Fruit fly (Drosophila melanogaster) whole organism, prepupa: ENCODE data around the gene JMJD7.

Experiments
- Blimp-1 ChIP-seq: fragments of 200-800 bp; sonication (Bioruptor generic); optimal IDR thresholded peaks from 3 replicates; lab custom pipeline; 2017; ENCODE audit warnings: missing biosample characterization, missing genetic modification characterization, mild to moderate bottlenecking, moderate library complexity, missing genetic modification reagents
- CG10631 ChIP-seq: fragments of 200-800 bp; sonication (Bioruptor generic); optimal IDR thresholded peaks from 2 replicates; lab custom pipeline; 2016; ENCODE audit warnings: missing biosample characterization, missing genetic modification characterization
- CG10669 ChIP-seq: fragments of 200-800 bp; sonication (Bioruptor generic); optimal IDR thresholded peaks from 3 replicates; lab custom pipeline; 2018; ENCODE audit warnings: missing biosample characterization, mild to moderate bottlenecking, missing genetic modification characterization, moderate library complexity
- CG11294 ChIP-seq: fragments of 200-800 bp; sonication (Bioruptor generic); IDR thresholded peaks from 2 replicates; pipeline ENCODE4 v1.3.6; 2022; ENCODE audit warnings: missing biosample characterization, missing genetic modification characterization
- CG11762 ChIP-seq: fragments of 200-800 bp; sonication (Bioruptor generic); optimal IDR thresholded peaks from 3 replicates; lab custom pipeline; 2016; ENCODE audit warnings: missing biosample characterization, missing genetic modification characterization; ENCODE audit not compliant: insufficient read depth
- CG11902 ChIP-seq: fragments of 200-800 bp; sonication (Bioruptor generic); optimal IDR thresholded peaks from 3 replicates; lab custom pipeline; 2016; ENCODE audit warnings: missing biosample characterization, missing genetic modification characterization
- CG15336 ChIP-seq: fragments of 200-800 bp; sonication (Bioruptor generic); IDR thresholded peaks from 2 replicates; pipeline ENCODE4 v1.3.6; 2022; ENCODE audit warnings: missing biosample characterization, missing genetic modification characterization
- CG1621 ChIP-seq: fragments of 200-800 bp; sonication (Bioruptor generic); optimal IDR thresholded peaks from 3 replicates; lab custom pipeline; 2018; ENCODE audit warnings: missing biosample characterization, mild to moderate bottlenecking, missing genetic modification characterization
- CG16779 ChIP-seq: fragments of 200-800 bp; sonication (Bioruptor generic); optimal IDR thresholded peaks from 3 replicates; lab custom pipeline; 2017; ENCODE audit warnings: missing biosample characterization, mild to moderate bottlenecking, missing genetic modification characterization
- CG3032 ChIP-seq: fragments of 200-800 bp; optimal IDR thresholded peaks from 2 replicates; lab custom pipeline; 2019; ENCODE audit warnings: missing biosample characterization, mild to moderate bottlenecking, missing genetic modification characterization, moderate library complexity
- CG31627 ChIP-seq: fragments of 200-800 bp; sonication (Bioruptor generic); optimal IDR thresholded peaks from 3 replicates; lab custom pipeline; 2016; ENCODE audit warnings: missing biosample characterization, missing genetic modification characterization
- CG32006 ChIP-seq: fragments of 200-800 bp; sonication (Bioruptor generic); optimal IDR thresholded peaks from 3 replicates; lab custom pipeline; 2017; ENCODE audit warnings: missing biosample characterization, mild to moderate bottlenecking, missing genetic modification characterization
- CG34406 ChIP-seq: fragments of 200-800 bp; sonication (Bioruptor generic); optimal IDR thresholded peaks from 3 replicates; lab custom pipeline; 2016; ENCODE audit warnings: missing biosample characterization, missing genetic modification characterization
- CG4318 ChIP-seq: fragments of 200-800 bp; sonication (Bioruptor generic); optimal IDR thresholded peaks from 3 replicates; lab custom pipeline; 2017; ENCODE audit warnings: missing biosample characterization, mild to moderate bottlenecking, missing genetic modification characterization
- CG6163 ChIP-seq: fragments of 200-800 bp; sonication (Bioruptor generic); IDR thresholded peaks from 3 replicates; pipeline ENCODE4 v1.3.6; 2022; ENCODE audit warnings: missing biosample characterization, missing genetic modification characterization
- CG6792 ChIP-seq: fragments of 200-800 bp; sonication (Bioruptor generic); optimal IDR thresholded peaks from 3 replicates; lab custom pipeline; 2016; ENCODE audit warnings: missing biosample characterization, missing genetic modification characterization
- CG6808 ChIP-seq: fragments of 200-800 bp; sonication (Bioruptor generic); optimal IDR thresholded peaks from 3 replicates; lab custom pipeline; 2017; ENCODE audit warnings: missing biosample characterization, missing genetic modification characterization, mild to moderate bottlenecking, moderate library complexity, missing genetic modification reagents
- CG6854 ChIP-seq: fragments of 200-800 bp; sonication (Bioruptor generic); optimal IDR thresholded peaks from 2 replicates; lab custom pipeline; 2017; ENCODE audit warnings: missing biosample characterization, mild to moderate bottlenecking, missing genetic modification characterization
- CG7368 ChIP-seq: fragments of 200-800 bp; sonication (Bioruptor generic); optimal IDR thresholded peaks from 3 replicates; lab custom pipeline; 2016; ENCODE audit warnings: missing biosample characterization, missing genetic modification characterization
- CG8119 ChIP-seq: fragments of 200-800 bp; sonication (Bioruptor generic); IDR thresholded peaks from 3 replicates; pipeline ENCODE4 v1.3.6; 2022; ENCODE audit warnings: missing biosample characterization, missing genetic modification characterization
- CG8319 ChIP-seq: fragments of 200-800 bp; sonication (Bioruptor generic); optimal IDR thresholded peaks from 3 replicates; lab custom pipeline; 2016; ENCODE audit warnings: missing biosample characterization, missing genetic modification characterization
- CG8632 ChIP-seq: fragments of 200-800 bp; sonication (Bioruptor generic); optimal IDR thresholded peaks from 3 replicates; lab custom pipeline; 2016; ENCODE audit warnings: missing biosample characterization, missing genetic modification characterization
- CG9139 ChIP-seq: fragments of 200-800 bp; sonication (Bioruptor generic); optimal IDR thresholded peaks from 3 replicates; lab custom pipeline; 2017; ENCODE audit warnings: missing biosample characterization, mild to moderate bottlenecking, missing genetic modification characterization
- Eip75B ChIP-seq: fragments of 200-800 bp; sonication (Bioruptor generic); optimal IDR thresholded peaks from 3 replicates; lab custom pipeline; 2016; ENCODE audit warnings: missing biosample characterization, missing genetic modification characterization
- Eip78C ChIP-seq: fragments of 200-800 bp; sonication (Bioruptor generic); peaks from one replicate; lab custom pipeline; 2016; ENCODE audit warnings: missing biosample characterization, missing genetic modification characterization
- Eip93F ChIP-seq: fragments of 200-800 bp; sonication (Bioruptor generic); optimal IDR thresholded peaks from 2 replicates; lab custom pipeline; 2016; ENCODE audit warnings: missing biosample characterization, mild to moderate bottlenecking, missing genetic modification characterization
- Ets21C ChIP-seq: fragments of 200-800 bp; sonication (Bioruptor generic); optimal IDR thresholded peaks from 3 replicates; lab custom pipeline; 2016; ENCODE audit warnings: missing biosample characterization, missing genetic modification characterization
- Ets96B ChIP-seq: fragments of 200-800 bp; optimal IDR thresholded peaks from 2 replicates; lab custom pipeline; 2019; ENCODE audit warnings: missing biosample characterization, mild to moderate bottlenecking, missing genetic modification characterization, moderate library complexity
- Gug ChIP-seq: fragments of 200-800 bp; sonication (Bioruptor generic); IDR thresholded peaks from 2 replicates; pipeline ENCODE4 v1.3.6; 2022; ENCODE audit warnings: missing biosample characterization, missing genetic modification characterization
- Hr38 ChIP-seq: sonication (Bioruptor generic); optimal IDR thresholded peaks from 2 replicates; lab custom pipeline; 2016; ENCODE audit warnings: missing biosample characterization, missing genetic modification characterization
- Hr39 ChIP-seq: fragments of 200-800 bp; sonication (Bioruptor generic); optimal IDR thresholded peaks from 2 replicates; lab custom pipeline; 2016; ENCODE audit warnings: missing biosample characterization, missing genetic modification characterization
- Hr4 ChIP-seq: fragments of 200-800 bp; sonication (Bioruptor generic); optimal IDR thresholded peaks from 3 replicates; lab custom pipeline; 2016; ENCODE audit warnings: missing biosample characterization, missing genetic modification characterization
- Lpt ChIP-seq: fragments of 200-800 bp; sonication (Bioruptor generic); optimal IDR thresholded peaks from 3 replicates; lab custom pipeline; 2016; ENCODE audit warnings: missing biosample characterization, missing genetic modification characterization
- Met ChIP-seq: fragments of 200-800 bp; sonication (Bioruptor generic); optimal IDR thresholded peaks from 3 replicates; lab custom pipeline; 2016; ENCODE audit warnings: missing biosample characterization, missing genetic modification characterization
- OdsH ChIP-seq: fragments of 200-800 bp; sonication (Bioruptor generic); optimal IDR thresholded peaks from 3 replicates; lab custom pipeline; 2016; ENCODE audit warnings: missing biosample characterization, missing genetic modification characterization
- Sox102F ChIP-seq: fragments of 200-800 bp; sonication (Bioruptor generic); optimal IDR thresholded peaks from 2 replicates; lab custom pipeline; 2016; ENCODE audit warnings: missing biosample characterization, mild to moderate bottlenecking, missing genetic modification characterization
- Sox14 ChIP-seq: fragments of 200-800 bp; sonication (Bioruptor generic); optimal IDR thresholded peaks from 3 replicates; lab custom pipeline; 2016; ENCODE audit warnings: missing biosample characterization, missing genetic modification characterization
- achi ChIP-seq: fragments of 200-800 bp; sonication (Bioruptor generic); optimal IDR thresholded peaks from 3 replicates; lab custom pipeline; 2016; ENCODE audit warnings: missing biosample characterization, missing genetic modification characterization
- acj6 ChIP-seq: fragments of 200-800 bp; sonication (Bioruptor generic); optimal IDR thresholded peaks from 3 replicates; lab custom pipeline; 2016; ENCODE audit warnings: missing biosample characterization, missing genetic modification characterization
- cyc ChIP-seq: fragments of 200-800 bp; sonication (Bioruptor generic); optimal IDR thresholded peaks from 3 replicates; lab custom pipeline; 2016; ENCODE audit warnings: missing biosample characterization, missing genetic modification characterization
- dac ChIP-seq: fragments of 200-800 bp; sonication (Bioruptor generic); optimal IDR thresholded peaks from 2 replicates; lab custom pipeline; 2017; ENCODE audit warnings: missing biosample characterization, mild to moderate bottlenecking, missing genetic modification characterization
- eg ChIP-seq: fragments of 200-800 bp; sonication (Bioruptor generic); IDR thresholded peaks from 3 replicates; pipeline ENCODE4 v1.3.6; 2022; ENCODE audit warnings: missing biosample characterization, missing genetic modification characterization
- esn ChIP-seq: fragments of 200-800 bp; sonication (Bioruptor generic); optimal IDR thresholded peaks from 2 replicates; lab custom pipeline; 2016; ENCODE audit warnings: missing biosample characterization, mild to moderate bottlenecking, missing genetic modification characterization, moderate library complexity
- fd59A ChIP-seq: fragments of 200-800 bp; sonication (Bioruptor generic); optimal IDR thresholded peaks from 2 replicates; lab custom pipeline; 2017; ENCODE audit warnings: missing biosample characterization, mild to moderate bottlenecking, missing genetic modification characterization, missing genetic modification reagents
- fd85E ChIP-seq: fragments of 200-800 bp; sonication (Bioruptor generic); optimal IDR thresholded peaks from 3 replicates; lab custom pipeline; 2016; ENCODE audit warnings: missing biosample characterization, missing genetic modification characterization
- lz ChIP-seq: fragments of 200-800 bp; sonication (Bioruptor generic); optimal IDR thresholded peaks from 3 replicates; lab custom pipeline; 2016; ENCODE audit warnings: missing biosample characterization, missing genetic modification characterization
- net ChIP-seq: fragments of 200-800 bp; sonication (Bioruptor generic); optimal IDR thresholded peaks from 3 replicates; lab custom pipeline; 2016; ENCODE audit warnings: missing biosample characterization, missing genetic modification characterization
- pdm3 ChIP-seq: fragments of 200-800 bp; sonication (Bioruptor generic); optimal IDR thresholded peaks from 3 replicates; lab custom pipeline; 2016; ENCODE audit warnings: missing biosample characterization, missing genetic modification characterization
- salr ChIP-seq, 2 experiments: fragments of 200-800 bp; sonication (Bioruptor generic); optimal IDR thresholded peaks; 3 replicates each; lab custom pipeline; 2016 to 2018; ENCODE audit warnings: missing biosample characterization in 2 of 2, missing genetic modification characterization in 2 of 2, mild to moderate bottlenecking in 1 of 2
- spab ChIP-seq: fragments of 200-800 bp; sonication (Bioruptor generic); optimal IDR thresholded peaks from 2 replicates; lab custom pipeline; 2017; ENCODE audit warnings: missing biosample characterization, mild to moderate bottlenecking, missing genetic modification characterization, missing genetic modification reagents
- vri ChIP-seq: fragments of 200-800 bp; sonication (Bioruptor generic); optimal IDR thresholded peaks from 3 replicates; lab custom pipeline; 2016; ENCODE audit warnings: missing biosample characterization, mild to moderate bottlenecking, missing genetic modification characterization

The JMJD7 gene

DNA sequence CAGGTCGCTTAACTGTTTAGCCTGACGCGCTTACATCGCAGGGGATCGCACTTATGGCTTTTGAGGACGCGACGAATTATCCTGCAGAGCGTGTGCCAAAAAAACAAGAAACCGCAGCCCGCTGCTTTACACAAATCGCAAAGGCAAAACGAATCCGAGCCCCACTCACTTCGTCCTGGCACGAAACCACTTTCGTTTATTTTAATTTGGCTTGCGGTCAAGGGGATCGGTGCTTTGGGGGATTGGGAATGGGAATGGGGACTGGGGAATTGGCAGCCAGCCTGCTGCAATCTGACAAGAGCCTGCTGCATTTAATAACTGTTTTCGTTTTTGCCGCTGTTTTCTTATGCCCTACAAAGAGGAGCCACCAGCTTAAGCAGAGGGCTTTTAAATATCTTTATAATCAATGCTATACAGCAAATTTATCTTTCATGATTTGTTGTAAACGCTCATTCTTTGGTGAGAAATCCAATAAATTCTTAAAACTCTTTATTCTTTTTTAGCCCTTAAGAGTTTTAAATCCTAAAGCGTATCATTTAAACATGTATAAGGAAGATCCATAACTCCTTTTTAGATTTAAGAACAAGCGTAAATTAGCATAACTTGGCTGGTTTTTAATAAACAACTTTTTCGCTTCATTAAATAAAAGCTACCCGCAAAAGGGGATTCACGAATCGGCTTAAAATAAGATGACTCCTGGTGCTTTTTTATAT lies 40.1 kb downstream of the JMJD7 start:
- TF ChIP-seq CG6808 (GFP tag; lab: Kevin White, UChicago) (peak; percentile 39), CG3032 (tag; lab: Kevin White, UChicago) (peak; percentile 43), CG6792 (GFP tag; lab: Kevin White, UChicago) (peak; percentile 36), CG11762 (GFP tag; lab: Kevin White, UChicago) (no peak), Met (GFP tag; lab: Kevin White, UChicago) (peak; percentile 62), CG4318 (GFP tag; lab: Kevin White, UChicago) (no peak), CG8119 (no peak), Hr38 (GFP tag; lab: Kevin White, UChicago) (no peak), salr (GFP tag; optimal IDR thresholded peaks at IDR 0.05; lab: Kevin White, UChicago) (no peak), acj6 (GFP tag; lab: Kevin White, UChicago) (peak; percentile 29), CG10631 (GFP tag; lab: Kevin White, UChicago) (peak; percentile 18), pdm3 (GFP tag; lab: Kevin White, UChicago) (peak; percentile 43), CG6163 (GFP tag; lab: Robert Waterston, UW) (no peak), vri (GFP tag; lab: Kevin White, UChicago) (no peak), CG32006 (GFP tag; lab: Kevin White, UChicago) (no peak), CG11902 (peak; percentile 34), CG11294 (GFP tag; lab: Robert Waterston, UW) (no peak), CG16779 (tag; lab: Kevin White, UChicago) (no peak), CG6854 (GFP tag; lab: Kevin White, UChicago) (peak; percentile 8), CG9139 (GFP tag; lab: Kevin White, UChicago) (no peak), Hr4 (GFP tag; lab: Kevin White, UChicago) (no peak), Sox14 (GFP tag; lab: Kevin White, UChicago) (peak; percentile 35), cyc (GFP tag; lab: Kevin White, UChicago) (peak; percentile 48), fd85E (GFP tag; lab: Kevin White, UChicago) (no peak), lz (peak; percentile 50), spab (GFP tag; lab: Kevin White, UChicago) (peak; percentile 44), CG7368 (no peak), Hr39 (GFP tag; lab: Kevin White, UChicago) (peak; percentile 50), Ets96B (tag; lab: Kevin White, UChicago) (peak; percentile 27), CG34406 (GFP tag; lab: Kevin White, UChicago) (peak; percentile 41), Sox102F (GFP tag; lab: Kevin White, UChicago) (peak; percentile 47), Blimp-1 (GFP tag; lab: Kevin White, UChicago) (peak; percentile 94), fd59A (peak; percentile 22), Ets21C (GFP tag; lab: Kevin White, UChicago) (peak; percentile 14), CG15336 (GFP tag; lab: Robert Waterston, UW) (no peak), CG10669 (GFP tag; lab: Kevin White, UChicago) (peak; percentile 25), net (GFP tag; lab: Kevin White, UChicago) (peak; percentile 17), Eip75B (GFP tag; lab: Kevin White, UChicago) (peak; percentile 49), esn (GFP tag; lab: Kevin White, UChicago) (peak; percentile 82), CG8319 (GFP tag; lab: Kevin White, UChicago) (no peak), CG1621 (tag; lab: Kevin White, UChicago) (no peak), Lpt (GFP tag; lab: Kevin White, UChicago) (no peak), Eip78C (peak; percentile 87), achi (peak; percentile 15), OdsH (GFP tag; lab: Kevin White, UChicago) (peak; percentile 32), Eip93F (GFP tag; lab: Kevin White, UChicago) (no peak), eg (GFP tag; lab: Robert Waterston, UW) (no peak), Gug (GFP tag; lab: Robert Waterston, UW) (no peak), dac (GFP tag; lab: Kevin White, UChicago) (no peak), CG8632 (GFP tag; lab: Kevin White, UChicago) (peak; percentile 29), CG31627 (GFP tag; lab: Kevin White, UChicago) (peak; percentile 66)
